Fruit fly (Drosophila melanogaster) S2 (cell line): Measurements from ENCODE around the gene CG2701.

Experiments
- CG8478 ChIP-seq: fragments of >200 bp; optimal IDR thresholded peaks from 2 replicates; lab custom pipeline; 2018
- CTCF ChIP-seq, 2 experiments: fragments of >200 bp; optimal IDR thresholded peaks; 2 replicates each; lab custom pipeline; 2018

The CG2701 gene

DNA sequence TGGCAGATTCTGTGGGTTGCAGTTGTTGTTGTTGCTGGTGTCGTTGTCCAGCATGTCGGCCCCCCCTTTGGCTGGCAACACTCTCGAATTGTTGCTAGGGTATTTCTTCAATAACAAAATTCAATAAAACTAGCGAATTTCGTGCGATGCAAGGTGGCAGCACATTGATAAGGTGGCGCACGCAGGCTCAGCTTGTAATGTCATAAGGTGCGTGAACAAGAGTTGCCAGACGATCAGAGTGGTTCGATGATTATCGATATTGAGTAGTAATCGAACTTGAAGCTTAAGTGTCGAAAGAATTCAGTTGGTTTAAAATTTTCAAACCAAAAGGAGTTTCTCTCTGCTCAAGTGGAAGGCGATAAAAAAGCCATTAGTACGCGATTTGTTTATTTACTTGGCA is at the start of gene CG2701:
TSS of gene CG2701 (minus strand) at position 206 of the 400 bp plus-strand sequence.
- TF ChIP-seq CTCF (optimal IDR thresholded peaks at IDR 0.05; lab: Kevin White, UChicago) (no peak), CG8478 (no peak)

DNA sequence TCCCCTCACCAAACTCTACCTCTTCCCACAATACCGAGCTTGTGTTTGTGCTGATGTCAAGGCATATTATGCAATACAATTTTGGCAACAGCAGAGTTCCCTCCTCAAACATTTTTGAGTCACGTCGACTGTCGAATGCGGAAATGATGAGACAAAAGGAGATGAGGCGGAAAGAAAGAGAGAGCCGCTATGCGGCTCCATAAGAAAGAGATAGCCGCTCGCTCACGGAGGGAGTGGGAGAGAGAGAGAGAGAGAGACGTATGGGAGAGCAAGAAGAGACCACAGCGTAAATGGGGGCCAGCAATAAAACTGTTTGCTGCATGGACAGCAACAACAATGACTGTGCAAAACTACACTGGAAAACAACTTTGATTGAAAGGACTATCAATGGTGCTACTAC is 45.3 kb upstream of the CG2701 start:
- TF ChIP-seq CTCF (optimal IDR thresholded peaks at IDR 0.05; lab: Kevin White, UChicago) (no peak), CG8478 (no peak)

dm6 chrX:2761198-2761597 is 41.1 kb upstream of the CG2701 start:
- TF ChIP-seq CTCF (optimal IDR thresholded peaks at IDR 0.05; lab: Kevin White, UChicago) (no peak), CG8478 (no peak)

DNA sequence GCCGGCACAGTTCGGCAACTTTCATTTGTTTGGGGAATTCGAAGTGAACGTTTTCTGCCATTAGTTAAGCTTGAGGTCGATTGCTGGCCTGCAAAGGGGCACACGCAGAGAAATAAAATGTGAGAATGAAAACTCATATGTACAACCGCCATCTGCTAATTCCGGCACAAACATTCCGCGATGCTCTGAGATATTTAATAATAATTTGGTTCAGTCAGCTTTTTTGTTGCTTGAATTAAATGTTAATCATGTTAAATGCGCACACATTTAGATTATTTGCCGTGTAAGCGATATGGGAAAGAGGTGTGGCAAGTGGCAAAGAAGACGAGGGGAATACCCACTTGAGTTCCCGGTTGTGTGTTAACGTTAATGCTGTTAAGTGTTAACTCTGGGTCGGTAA is 37.3 kb upstream of the CG2701 start:
- no peak for TF ChIP-seq CTCF (optimal IDR thresholded peaks at IDR 0.05; lab: Kevin White, UChicago)
- TF ChIP-seq CG8478: no peak

- TF ChIP-seq CG8478 (no peak), CTCF (optimal IDR thresholded peaks at IDR 0.05; lab: Kevin White, UChicago) (no peak)
Observed at dm6 chrX:2749693-2750092, 29.6 kb upstream of the CG2701 start.

DNA sequence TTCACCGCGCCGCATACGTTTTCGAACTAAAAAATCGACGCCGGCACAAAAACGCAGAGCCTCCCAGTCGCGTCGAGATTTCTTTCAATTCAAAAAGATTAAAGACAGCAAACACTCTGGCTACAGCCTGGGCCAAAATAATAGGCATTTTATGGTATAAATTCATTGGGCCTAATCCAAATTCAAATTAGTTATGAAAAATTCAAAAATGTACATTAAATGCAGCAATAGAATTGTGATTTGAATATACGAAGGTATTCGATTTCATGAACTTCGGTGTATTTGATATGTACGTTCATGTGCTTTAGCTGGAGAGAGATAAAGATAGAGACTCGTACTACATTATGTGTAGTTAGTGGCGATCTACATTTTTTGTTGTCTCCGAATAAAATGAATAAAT is 23.9 kb upstream of the CG2701 start, which contains the start of gene Syx4:
TSS of gene Syx4 (minus strand) at position 35 of the 400 bp plus-strand sequence.
- TF ChIP-seq CTCF (optimal IDR thresholded peaks at IDR 0.05; lab: Kevin White, UChicago) (no peak), CG8478 (no peak)

- TF ChIP-seq CTCF (optimal IDR thresholded peaks at IDR 0.05; lab: Kevin White, UChicago): no peak
- no peak for TF ChIP-seq CG8478
Observed at dm6 chrX:2743601-2744000, 23.5 kb upstream of the CG2701 start.

DNA sequence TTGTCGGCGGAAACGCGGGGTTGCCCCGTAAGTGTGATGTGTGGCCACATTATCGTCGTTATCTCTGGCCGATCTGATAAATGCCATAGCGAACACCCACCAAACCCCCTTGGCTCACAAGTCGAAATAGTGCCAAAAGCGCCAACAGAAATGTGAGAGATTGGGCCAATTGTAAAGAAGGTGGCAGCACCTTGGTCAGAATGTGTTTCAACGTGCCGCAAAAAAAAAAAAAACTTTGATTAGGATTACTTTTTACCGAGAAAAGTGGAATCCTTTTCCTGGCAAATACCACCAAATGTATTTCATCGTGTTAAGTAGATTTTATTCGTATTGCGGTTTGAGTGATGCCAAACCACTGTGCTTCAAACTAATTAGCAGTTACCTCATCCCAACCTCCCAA is 22.9 kb upstream of the CG2701 start:
- TF ChIP-seq CG8478: no peak
- TF ChIP-seq CTCF (optimal IDR thresholded peaks at IDR 0.05; lab: Kevin White, UChicago): no peak

- TF ChIP-seq CG8478 (no peak), CTCF (optimal IDR thresholded peaks at IDR 0.05; lab: Kevin White, UChicago) (no peak)
Observed at dm6 chrX:2742067-2742466, 21.9 kb upstream of the CG2701 start.

dm6 chrX:2740084-2740483 is 20.0 kb upstream of the CG2701 start, which contains the start of gene kirre:
Gene kirre (plus strand): TSS chrX:2740384.
- TF ChIP-seq CTCF (optimal IDR thresholded peaks at IDR 0.05; lab: Kevin White, UChicago) (no peak), CG8478 (no peak)

DNA sequence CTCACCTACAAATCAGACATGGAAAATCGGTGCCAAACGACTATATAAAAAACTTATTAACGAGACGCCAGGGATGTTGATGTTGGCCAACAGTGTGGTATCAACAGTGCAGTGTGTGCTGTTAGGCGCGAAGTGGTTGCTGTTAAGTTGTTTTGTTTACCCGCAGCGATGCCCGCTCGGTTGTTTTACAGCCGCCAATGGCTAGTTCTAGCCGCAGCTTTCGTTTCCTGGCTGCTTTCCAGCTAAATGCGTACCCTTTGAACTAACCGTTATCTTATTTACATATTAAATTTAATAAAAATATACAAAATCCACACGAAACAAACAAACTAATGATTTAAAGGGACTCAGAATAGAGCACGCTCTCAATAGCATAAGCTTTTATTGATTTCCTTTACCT is 18.5 kb upstream of the CG2701 start, which contains the start of gene crm:
TSS of gene crm (minus strand) at position 111 of the 400 bp plus-strand sequence.
- TF ChIP-seq CG8478: no peak
- TF ChIP-seq CTCF (optimal IDR thresholded peaks at IDR 0.05; lab: Kevin White, UChicago): peak in 1 of 2 experiments; percentile 27

dm6 chrX:2732127-2732526 is 12.0 kb upstream of the CG2701 start, which contains the start of the genes ttm50 and CG2712:
Gene ttm50 (minus strand): TSS chrX:2732190.
Gene CG2712 (plus strand): TSS chrX:2732469.
- no peak for TF ChIP-seq CTCF (optimal IDR thresholded peaks at IDR 0.05; lab: Kevin White, UChicago)
- no peak for TF ChIP-seq CG8478

DNA sequence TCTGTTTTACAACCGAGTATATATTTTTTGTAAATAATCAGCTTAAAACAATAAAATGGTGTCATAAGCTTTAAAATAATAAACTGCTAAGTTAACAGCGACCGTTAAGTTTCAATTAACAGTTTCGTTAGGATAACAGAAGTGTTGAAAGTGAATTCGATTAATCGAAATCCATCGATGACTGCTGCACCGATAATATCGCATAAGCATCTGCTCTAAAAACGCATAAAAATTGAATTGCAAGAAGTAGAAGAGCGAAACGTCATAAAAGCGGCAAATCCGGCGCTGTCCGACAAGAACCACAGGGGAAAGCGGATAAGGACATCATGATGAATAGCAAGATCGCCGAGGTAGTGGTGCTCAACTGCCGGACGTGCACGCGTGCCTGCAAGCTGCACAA is 7.4 kb upstream of the CG2701 start, which contains the start of gene dwg:
TSS of gene dwg (plus strand) at position 193 of the 400 bp plus-strand sequence.
- TF ChIP-seq CTCF (optimal IDR thresholded peaks at IDR 0.05; lab: Kevin White, UChicago) (no peak), CG8478 (no peak)

DNA sequence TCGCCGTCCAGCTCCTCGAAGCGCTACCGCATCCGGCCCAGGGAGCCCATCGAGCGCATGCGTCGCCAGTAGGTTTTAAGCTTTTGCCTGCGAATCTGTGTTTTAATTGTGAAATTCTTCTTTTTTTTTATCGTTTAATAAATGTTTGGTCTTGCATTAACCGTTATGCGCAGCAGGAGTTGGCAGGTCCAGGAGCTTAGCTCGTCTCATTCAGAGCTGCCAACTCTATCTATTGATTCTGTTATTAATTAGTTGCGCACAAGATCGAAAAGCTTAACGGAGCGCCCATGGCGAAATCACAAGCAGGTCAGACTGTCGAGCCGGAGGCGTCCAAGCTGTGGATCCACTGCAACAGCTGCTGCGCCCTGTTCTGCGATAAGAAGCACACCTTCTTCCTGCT is 6.3 kb upstream of the CG2701 start, which contains the start of gene vilya:
TSS of gene vilya (plus strand) at position 259 of the 400 bp plus-strand sequence.
- TF ChIP-seq CG8478 (no peak), CTCF (optimal IDR thresholded peaks at IDR 0.05; lab: Kevin White, UChicago) (no peak)

- TF ChIP-seq CTCF (optimal IDR thresholded peaks at IDR 0.05; lab: Kevin White, UChicago) (no peak), CG8478 (no peak)
Observed at dm6 chrX:2714730-2715129, 5.4 kb downstream of the CG2701 start.

DNA sequence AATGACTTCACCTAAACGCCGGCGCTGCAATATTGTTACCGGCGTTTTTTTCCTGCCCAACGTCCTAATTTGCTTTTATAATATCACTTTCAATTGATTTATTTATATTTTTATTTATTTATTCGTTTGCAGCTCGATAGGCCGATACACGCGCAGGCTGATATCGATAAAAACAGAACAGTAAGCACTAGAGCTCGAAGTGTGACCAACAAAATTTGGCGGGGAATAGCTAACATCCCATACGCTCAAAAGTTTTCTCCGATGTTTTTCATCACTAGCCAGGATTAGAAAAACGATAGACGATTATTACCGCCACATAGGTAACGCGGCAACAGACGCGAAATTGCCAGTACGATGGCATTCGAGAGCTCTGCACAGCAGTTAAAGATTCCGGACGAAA is 6.4 kb downstream of the CG2701 start, which contains the start of the genes CG2685 and CG2694:
TSS of gene CG2685 (minus strand) at position 185 of the 400 bp plus-strand sequence.
TSS of gene CG2694 (plus strand) at position 304 of the 400 bp plus-strand sequence.
- TF ChIP-seq CG8478 (no peak), CTCF (optimal IDR thresholded peaks at IDR 0.05; lab: Kevin White, UChicago) (no peak)

- TF ChIP-seq CG8478 (no peak), CTCF (optimal IDR thresholded peaks at IDR 0.05; lab: Kevin White, UChicago) (no peak)
Observed at dm6 chrX:2708156-2708734, 11.9 kb downstream of the CG2701 start, which contains the start of gene CG2681. Gene CG2681 (plus strand): TSS chrX:2708684.
